Worm (Caenorhabditis elegans): ENCODE measurements around the gene srxa-9.
A peak's percentile ranks its signal among the peaks of the same experiment; 100 is the strongest.

Gene srxa-9

DNA sequence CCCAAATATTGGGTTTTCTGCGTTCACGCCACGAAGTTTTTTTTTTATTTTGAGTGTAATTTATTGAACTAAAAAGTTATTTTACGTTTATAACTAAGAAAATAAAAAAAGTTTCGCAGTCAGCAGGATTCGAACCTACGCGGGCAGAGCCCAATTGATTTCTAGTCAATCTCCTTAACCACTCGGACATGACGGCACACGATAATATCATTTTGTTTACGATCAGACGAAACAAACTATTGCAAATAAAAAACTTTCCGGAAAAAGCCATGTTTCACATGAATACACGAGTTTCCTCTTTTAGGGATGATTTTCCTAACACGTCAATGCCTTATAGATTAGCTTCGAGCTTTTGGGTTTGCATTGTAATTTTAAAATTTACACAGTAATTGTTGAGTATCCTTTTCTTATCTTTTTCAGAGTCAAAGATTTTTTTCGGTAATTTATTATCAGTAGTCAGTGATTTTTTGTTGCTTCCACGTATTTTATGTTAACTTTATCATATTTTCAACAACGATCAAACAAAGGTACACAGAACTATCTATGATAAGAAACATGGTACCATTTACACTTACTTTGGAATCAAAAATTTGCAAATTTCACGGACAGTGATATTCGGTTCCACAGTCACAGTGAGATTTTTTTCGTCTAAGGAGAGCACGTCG is 23.2 kb downstream of the srxa-9 start:
- TF ChIP-seq peb-1 (tag; optimal IDR thresholded peaks at IDR 0.05) (no peak), nhr-12 (tag; optimal IDR thresholded peaks at IDR 0.05) (no peak), fos-1 (tag; optimal IDR thresholded peaks at IDR 0.05) (peak; percentile 18), skn-1 (tag; optimal IDR thresholded peaks at IDR 0.05) (no peak), ztf-1 (GFP tag; conservative IDR thresholded peaks at IDR 0.05) (no peak), nhr-21 (tag; optimal IDR thresholded peaks at IDR 0.05) (no peak), elt-1 (tag; optimal IDR thresholded peaks at IDR 0.05) (no peak), aly-2 (tag; optimal IDR thresholded peaks at IDR 0.05) (no peak)

DNA sequence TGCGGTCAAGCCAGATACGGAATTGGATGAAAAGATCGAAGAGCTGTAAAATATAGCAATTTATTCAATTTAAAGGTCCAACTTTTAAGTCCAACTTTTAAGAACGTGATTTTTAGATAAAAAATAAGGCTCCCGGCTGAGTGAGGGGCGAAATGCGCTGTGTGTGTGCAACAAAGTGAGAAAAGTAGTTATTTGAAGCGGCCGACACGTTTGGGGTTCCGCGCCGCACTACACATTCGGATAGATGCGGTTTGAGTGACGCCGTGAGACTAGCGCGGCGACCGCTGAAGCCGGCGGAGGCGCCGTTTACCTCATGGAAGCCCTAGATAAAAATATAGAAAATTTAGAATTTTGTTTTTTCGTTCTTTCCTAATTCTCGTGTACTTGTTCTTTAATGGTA is 24.0 kb downstream of the srxa-9 start:
- TF ChIP-seq nhr-25 (tag; optimal IDR thresholded peaks at IDR 0.05) (no peak), snpc-4 (tag; optimal IDR thresholded peaks at IDR 0.05) (peak; percentile 20)

DNA sequence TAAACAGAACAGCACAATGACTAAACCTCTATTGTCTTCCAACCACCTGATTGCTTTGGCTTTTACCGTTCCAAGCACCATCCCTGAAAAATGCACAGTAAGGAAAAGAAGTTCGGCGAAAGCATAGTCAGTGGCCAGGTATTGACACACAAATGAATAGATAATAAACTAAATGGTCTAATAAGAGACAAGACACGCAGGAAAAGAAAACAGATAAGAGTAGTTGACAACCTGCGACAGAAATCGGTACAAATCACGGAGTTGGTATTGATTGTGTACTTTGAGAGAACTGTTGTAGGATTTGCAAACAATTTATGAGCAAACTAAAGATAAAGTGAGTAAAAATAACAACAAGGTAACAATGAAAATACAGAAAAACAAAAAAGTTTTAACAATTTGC is 24.6 kb downstream of the srxa-9 start, which contains the start of gene Y7A5A.1:
Gene Y7A5A.1 (minus strand): TSS at position 83 of the 400 bp plus-strand sequence.
- TF ChIP-seq mab-5 (tag; optimal IDR thresholded peaks at IDR 0.05) (no peak), nhr-25 (tag; optimal IDR thresholded peaks at IDR 0.05) (no peak), fos-1 (tag; optimal IDR thresholded peaks at IDR 0.05) (peak; percentile 66), F13H6.1 (tag; optimal IDR thresholded peaks at IDR 0.05) (no peak), nhr-77 (tag; optimal IDR thresholded peaks at IDR 0.05) (no peak), ZK546.5 (tag; optimal IDR thresholded peaks at IDR 0.05) (no peak), ztf-4 (tag; optimal IDR thresholded peaks at IDR 0.05) (no peak), ama-1 (optimal IDR thresholded peaks at IDR 0.05) (no peak)

DNA sequence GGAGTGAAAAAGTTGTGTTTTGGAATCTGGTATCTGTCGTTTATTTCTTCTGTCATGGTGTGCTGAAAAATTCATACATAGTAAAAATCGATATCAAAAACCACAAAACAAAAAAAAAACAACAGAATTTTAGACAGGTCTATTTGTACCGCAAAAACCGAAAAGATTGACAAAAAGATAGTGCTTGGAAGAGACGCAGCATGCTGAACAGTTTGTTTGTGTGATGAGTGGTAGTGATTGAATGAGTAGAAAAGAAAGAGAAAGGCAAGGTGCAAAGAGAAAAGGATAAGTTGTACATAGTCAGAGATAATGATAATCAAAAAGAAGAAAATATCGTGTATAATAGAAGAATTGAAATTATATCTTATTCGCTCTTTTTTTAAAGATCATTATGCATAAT is 25.9 kb downstream of the srxa-9 start, which contains the start of gene Y7A5A.2:
Gene Y7A5A.2 (minus strand): TSS at position 62 of the 400 bp plus-strand sequence.
- TF ChIP-seq nhr-10 (tag; optimal IDR thresholded peaks at IDR 0.05) (no peak), unc-39 (tag; optimal IDR thresholded peaks at IDR 0.05) (no peak), peb-1 (tag; optimal IDR thresholded peaks at IDR 0.05) (no peak), Y55F3AM.14 (GFP tag; optimal IDR thresholded peaks at IDR 0.05) (no peak), unc-55 (GFP tag; optimal IDR thresholded peaks at IDR 0.05) (no peak), mbf-1 (tag; optimal IDR thresholded peaks at IDR 0.05) (no peak), elt-3 (tag; optimal IDR thresholded peaks at IDR 0.05) (no peak), nhr-129 (tag; optimal IDR thresholded peaks at IDR 0.05) (peak; percentile 11), ZK546.5 (tag; optimal IDR thresholded peaks at IDR 0.05) (no peak), crh-2 (tag; optimal IDR thresholded peaks at IDR 0.05) (no peak), blmp-1 (tag; optimal IDR thresholded peaks at IDR 0.05; ENCODE audit: insufficient read depth) (peak; percentile 54), zag-1 (tag; optimal IDR thresholded peaks at IDR 0.05) (no peak), gmeb-1 (tag; optimal IDR thresholded peaks at IDR 0.05) (no peak), ztf-4 (tag; optimal IDR thresholded peaks at IDR 0.05) (no peak), fos-1 (tag; optimal IDR thresholded peaks at IDR 0.05) (peak; percentile 35), sma-9 (GFP tag; optimal IDR thresholded peaks at IDR 0.05) (peak; percentile 12), sma-9 (tag; optimal IDR thresholded peaks at IDR 0.05) (no peak)

DNA sequence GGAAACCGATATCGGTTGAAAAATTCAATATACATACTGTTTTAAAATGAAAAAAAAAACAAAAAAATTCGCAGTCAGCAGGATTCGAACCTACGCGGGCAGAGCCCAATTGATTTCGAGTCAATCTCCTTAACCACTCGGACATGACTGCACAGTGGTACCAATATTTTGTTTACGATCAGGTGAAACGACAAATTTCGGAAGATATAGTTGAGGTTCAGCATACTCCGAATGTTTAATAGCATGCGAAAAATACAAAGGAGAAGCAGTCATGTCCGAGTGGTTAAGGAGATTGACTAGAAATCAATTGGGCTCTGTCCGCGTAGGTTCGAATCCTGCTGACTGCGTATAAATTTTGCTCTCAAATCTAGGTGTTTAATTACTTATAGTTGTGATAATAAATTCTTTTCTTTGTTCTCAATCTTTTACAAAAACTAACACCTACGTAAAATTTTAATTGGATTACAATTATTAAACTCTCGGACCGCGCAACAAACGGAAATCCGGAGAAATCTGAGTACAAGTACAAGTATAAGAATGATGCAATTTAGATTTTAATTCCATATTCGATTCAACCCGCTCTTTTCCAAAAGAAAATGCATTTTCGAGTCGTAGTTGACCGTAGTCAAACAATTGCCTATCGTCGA is 26.6 kb downstream of the srxa-9 start, which contains the start of gene Y7A5A.13:
Gene Y7A5A.13 (plus strand): TSS at position 597 of the 647 bp plus-strand sequence.
- TF ChIP-seq unc-62 (GFP tag; optimal IDR thresholded peaks at IDR 0.05) = no peak
- TF ChIP-seq mdl-1 (tag; optimal IDR thresholded peaks at IDR 0.05) = no peak
- TF ChIP-seq ZK546.5 (tag; optimal IDR thresholded peaks at IDR 0.05) = no peak
- no peak for TF ChIP-seq sma-9 (GFP tag; optimal IDR thresholded peaks at IDR 0.05)
- no peak for TF ChIP-seq sma-9 (tag; optimal IDR thresholded peaks at IDR 0.05)
- peak; percentile 12 for TF ChIP-seq fos-1 (tag; optimal IDR thresholded peaks at IDR 0.05)
- TF ChIP-seq unc-39 (tag; optimal IDR thresholded peaks at IDR 0.05) = no peak
- TF ChIP-seq ztf-11 (tag; optimal IDR thresholded peaks at IDR 0.05) = no peak

DNA sequence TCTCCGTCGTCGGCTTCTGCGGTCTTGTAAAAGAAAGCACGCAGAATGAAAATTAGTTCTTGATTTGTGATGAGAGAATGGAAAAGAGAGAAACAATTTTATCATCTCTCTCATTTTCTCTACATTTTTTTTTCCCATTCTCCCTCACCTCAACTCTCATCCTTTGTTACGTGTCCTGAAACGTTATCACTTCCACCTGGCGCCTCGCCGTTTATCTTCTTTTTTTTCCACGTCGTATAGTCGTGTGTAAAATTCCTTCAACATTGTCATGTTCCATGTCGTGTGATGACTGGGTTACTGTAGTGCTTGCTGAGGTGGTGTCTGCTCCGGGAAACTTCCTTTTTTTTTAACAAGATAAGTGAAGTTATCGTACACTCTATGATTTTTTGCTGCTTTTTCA is 32.7 kb downstream of the srxa-9 start:
- TF ChIP-seq snpc-4 (tag; optimal IDR thresholded peaks at IDR 0.05) (peak; percentile 20), gmeb-1 (tag; optimal IDR thresholded peaks at IDR 0.05) (peak; percentile 25), nhr-21 (tag; optimal IDR thresholded peaks at IDR 0.05) (peak; percentile 11), nhr-129 (tag; optimal IDR thresholded peaks at IDR 0.05) (peak; percentile 75), F13H6.1 (tag; optimal IDR thresholded peaks at IDR 0.05) (peak; percentile 40), unc-62 (GFP tag; optimal IDR thresholded peaks at IDR 0.05) (no peak), crh-2 (tag; optimal IDR thresholded peaks at IDR 0.05) (peak; percentile 95), lin-13 (GFP tag; optimal IDR thresholded peaks at IDR 0.05) (peak; percentile 23), lsy-2 (tag; optimal IDR thresholded peaks at IDR 0.05) (peak in 1 of 2 experiments; percentile 86), sma-9 (GFP tag; optimal IDR thresholded peaks at IDR 0.05) (peak; percentile 28), sma-9 (tag; optimal IDR thresholded peaks at IDR 0.05) (no peak), fos-1 (tag; optimal IDR thresholded peaks at IDR 0.05) (peak; percentile 74), nhr-77 (tag; optimal IDR thresholded peaks at IDR 0.05) (no peak), C34F6.9 (tag; optimal IDR thresholded peaks at IDR 0.05) (peak; percentile 15), R02D3.7 (tag; optimal IDR thresholded peaks at IDR 0.05) (no peak), unc-39 (tag; optimal IDR thresholded peaks at IDR 0.05) (no peak), nhr-6 (tag; optimal IDR thresholded peaks at IDR 0.05) (peak; percentile 27)
